Worm (Caenorhabditis elegans) whole organism, L4/young adult: ENCODE results near the gene plk-1.

Experiments
- W03F9.2 ChIP-seq: fragments of 150-350 bp; optimal IDR thresholded peaks from 2 replicates; lab custom pipeline; 2014; ENCODE audit warnings: missing biosample characterization, missing genetic modification characterization
- dao-5 ChIP-seq: sonication (generic microtip); optimal IDR thresholded peaks from 2 replicates; lab custom pipeline; 2016; ENCODE audit warnings: missing genotype, missing genetic modification characterization, moderate library complexity, missing compliant biosample characterization
- him-1 ChIP-seq: sonication (generic microtip); optimal IDR thresholded peaks from 2 replicates; lab custom pipeline; 2016; ENCODE audit warnings: missing genotype, missing genetic modification reagents, missing genetic modification characterization, missing compliant biosample characterization

DNA sequence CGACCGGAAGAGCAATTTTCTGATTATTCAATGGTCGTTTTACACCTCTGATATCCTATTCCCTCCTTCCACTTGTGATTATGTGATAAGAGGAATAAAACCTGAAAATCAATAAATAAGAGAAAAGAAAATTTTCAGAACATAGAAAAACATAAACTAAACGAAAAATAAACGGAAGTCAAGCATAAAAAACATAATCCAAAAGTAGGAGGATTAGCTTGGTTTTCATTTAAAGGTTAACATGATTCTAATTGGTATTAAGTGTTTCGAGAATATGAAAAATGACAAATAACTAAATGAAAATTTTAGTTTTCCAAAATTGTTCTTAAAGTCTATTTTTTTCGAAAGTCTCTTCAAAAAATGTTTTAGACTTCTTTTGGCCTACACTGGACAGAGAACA is 20.0 kb downstream of the plk-1 start, which contains the start of gene gei-8:
- no peak for TF ChIP-seq dao-5 (tag; lab: Kevin White, UChicago)
- no peak for TF ChIP-seq him-1 (tag; lab: Kevin White, UChicago)
- TF ChIP-seq W03F9.2 (tag; lab: Kevin White, UChicago) = no peak
